Worm (Caenorhabditis elegans) whole organism, early embryonic: ENCODE data around the gene K01D12.15.

Experiments used
- F13C5.2 ChIP-seq: sonication (generic microtip); optimal IDR thresholded peaks from 2 replicates; lab custom pipeline; 2017; ENCODE audit warnings: mild to moderate bottlenecking, missing genetic modification characterization, inconsistent platforms, missing compliant biosample characterization
- ama-1 ChIP-seq: fragments of 150-350 bp; optimal IDR thresholded peaks from 2 replicates; lab custom pipeline; 2014
- ceh-36 ChIP-seq: sonication (generic microtip); optimal IDR thresholded peaks from 2 replicates; lab custom pipeline; 2016; ENCODE audit warnings: missing genetic modification characterization, inconsistent platforms, missing compliant biosample characterization
- flt-1 ChIP-seq: fragments of 200-800 bp; sonication (Bioruptor generic); IDR thresholded peaks from 2 replicates; pipeline ENCODE4 v1.3.6; 2022; ENCODE audit warnings: missing genetic modification characterization, missing compliant biosample characterization
- tbx-37 ChIP-seq: fragments of 200-800 bp; sonication (Bioruptor generic); conservative IDR thresholded peaks from 2 replicates; pipeline ENCODE4 v1.3.6; 2022; ENCODE audit warnings: missing genetic modification reagents, missing genetic modification characterization, missing compliant biosample characterization

DNA sequence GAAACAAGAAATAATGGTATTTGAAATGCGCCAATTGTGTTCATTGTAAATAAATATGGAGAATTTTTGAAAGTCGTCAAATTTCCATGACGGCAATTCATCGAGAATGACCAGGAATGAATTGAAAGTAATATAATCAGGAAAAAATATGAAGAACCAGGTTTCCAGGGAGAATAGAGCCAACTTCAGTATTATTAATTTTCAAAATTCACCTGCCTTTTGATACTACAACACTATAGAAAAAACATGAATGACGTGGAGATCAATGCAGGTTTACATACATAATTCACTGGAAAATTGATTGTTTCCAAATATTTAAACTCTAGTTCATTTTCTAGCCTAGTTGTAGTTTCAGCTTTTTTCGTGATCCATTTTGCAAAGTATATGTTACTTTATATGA, 47.5 kb downstream of the K01D12.15 start, which contains the start of gene srh-25:
- TF ChIP-seq flt-1 (GFP tag; lab: Robert Waterston, UW) (no peak), ama-1 (no peak), F13C5.2 (tag; lab: Kevin White, UChicago) (no peak), ceh-36 (tag; lab: Kevin White, UChicago) (no peak), tbx-37 (no peak)
